Worm (Caenorhabditis elegans): ENCODE results near the gene cut-4.

- TF ChIP-seq fkh-10 (GFP tag; optimal IDR thresholded peaks at IDR 0.05): no peak
- no peak for TF ChIP-seq nfya-1 (tag; optimal IDR thresholded peaks at IDR 0.05)
- TF ChIP-seq K09A11.1 (tag; optimal IDR thresholded peaks at IDR 0.05; ENCODE audit: insufficient read depth): no peak
- no peak for TF ChIP-seq ama-1 (optimal IDR thresholded peaks at IDR 0.05)
- no peak for TF ChIP-seq mec-3 (tag; optimal IDR thresholded peaks at IDR 0.05; ENCODE audit: borderline replicate concordance)
- TF ChIP-seq hlh-13 (GFP tag; optimal IDR thresholded peaks at IDR 0.05): no peak
- no peak for TF ChIP-seq pqm-1 (tag; optimal IDR thresholded peaks at IDR 0.05)
- TF ChIP-seq odd-2 (tag; optimal IDR thresholded peaks at IDR 0.05): no peak
- TF ChIP-seq pha-2 (tag; optimal IDR thresholded peaks at IDR 0.05): no peak
- no peak for TF ChIP-seq npax-4 (tag; optimal IDR thresholded peaks at IDR 0.05)
- TF ChIP-seq che-1 (tag; optimal IDR thresholded peaks at IDR 0.05): no peak
- TF ChIP-seq Y22D7AL.16 (tag; optimal IDR thresholded peaks at IDR 0.05): no peak
These were observed 50.8 kb downstream of the cut-4 start, which contains the start of gene ZK666.15 for ce11 chrII:10486738-10487137.

All from whole organism, late embryonic.